Worm (Caenorhabditis elegans): Measurements from ENCODE around the gene Y48B6A.13.

- no peak for TF ChIP-seq ahr-1 (tag; optimal IDR thresholded peaks at IDR 0.05)
- TF ChIP-seq C38D4.7 (GFP tag; optimal IDR thresholded peaks at IDR 0.05) = no peak
- no peak for TF ChIP-seq lim-6 (tag; optimal IDR thresholded peaks at IDR 0.05)
- TF ChIP-seq nfya-1 (tag; optimal IDR thresholded peaks at IDR 0.05) = no peak
- TF ChIP-seq pha-4 (tag; optimal IDR thresholded peaks at IDR 0.05) = no peak
- TF ChIP-seq dmd-4 (tag; optimal IDR thresholded peaks at IDR 0.05; ENCODE audit: borderline replicate concordance) = no peak
- TF ChIP-seq fkh-10 (GFP tag; optimal IDR thresholded peaks at IDR 0.05) = no peak
Measured at ce11 chrII:14178233-14178969, 47.7 kb downstream of the Y48B6A.13 start, which contains the start of gene efhd-1.

Data from whole organism, late embryonic.